Worm (Caenorhabditis elegans) whole organism, dauer: Measurements from ENCODE around the gene ZK380.4.

Experiments
- unc-62 ChIP-seq: sonication (generic microtip); optimal IDR thresholded peaks from 2 replicates; lab custom pipeline; 2017; ENCODE audit warnings: missing biosample characterization, missing genetic modification reagents, missing genetic modification characterization

The ZK380.4 gene

DNA sequence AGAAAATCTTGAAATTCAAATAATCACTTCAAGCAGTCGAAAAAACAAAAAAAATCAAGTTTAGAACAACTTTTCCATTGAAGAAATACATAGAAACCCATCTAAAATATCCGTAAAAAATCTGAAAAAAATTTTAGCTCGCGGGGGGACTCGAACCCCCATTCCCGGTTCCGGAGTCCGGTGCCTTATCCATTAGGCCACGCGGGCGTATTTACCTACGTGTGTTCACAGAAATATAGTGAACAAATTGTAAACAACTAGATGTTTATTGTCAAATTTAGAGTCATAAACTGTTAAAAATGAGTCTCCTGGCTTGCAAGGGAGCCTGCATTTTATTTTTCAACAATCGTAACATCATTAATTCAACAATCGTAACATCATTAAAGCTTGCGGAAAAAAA is 22.0 kb downstream of the ZK380.4 start:
- no peak for TF ChIP-seq unc-62 (GFP tag; lab: Kevin White, UChicago)

DNA sequence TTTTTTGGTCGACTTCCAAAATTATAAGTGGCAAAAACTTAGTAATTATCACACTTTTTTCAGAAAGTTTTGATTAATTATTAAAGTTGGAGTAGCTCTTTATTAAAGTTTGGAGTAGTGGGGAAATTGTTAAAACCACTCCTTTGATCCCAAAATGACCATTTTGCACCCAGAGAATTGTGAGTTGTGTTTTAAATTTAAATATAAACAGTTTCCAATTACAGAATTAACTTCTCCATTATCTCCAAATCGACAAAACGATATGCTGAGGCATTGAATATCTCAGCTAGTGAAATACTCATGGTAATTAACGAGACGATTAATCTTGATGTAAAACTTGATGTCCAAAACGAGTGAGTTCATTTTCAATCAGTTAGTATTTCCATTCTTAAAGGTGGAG is 24.0 kb downstream of the ZK380.4 start, which contains the start of gene fbxb-58:
Gene fbxb-58, plus strand, starts transcription at position 301 of the 400 bp plus-strand sequence.
- TF ChIP-seq unc-62 (GFP tag; lab: Kevin White, UChicago) = no peak

DNA sequence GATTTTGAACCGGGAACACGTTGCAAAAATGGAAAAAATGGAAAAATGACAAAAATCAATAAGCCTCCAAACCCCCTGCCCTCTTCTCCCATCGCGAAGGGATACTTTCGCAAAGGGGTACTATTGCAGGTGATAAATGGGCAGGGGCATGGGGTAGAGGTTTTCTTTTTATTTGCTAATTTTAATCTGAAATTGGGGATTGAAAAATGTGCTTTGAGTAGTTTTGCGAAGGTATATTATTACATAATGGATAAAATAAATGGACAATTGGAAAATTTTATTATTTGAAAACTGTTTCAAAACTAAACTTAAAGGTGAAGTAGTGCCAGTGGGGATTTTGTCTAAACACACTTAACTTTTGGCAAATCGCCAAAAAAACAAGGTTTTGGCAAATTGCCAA is 24.8 kb downstream of the ZK380.4 start:
- no peak for TF ChIP-seq unc-62 (GFP tag; lab: Kevin White, UChicago)

DNA sequence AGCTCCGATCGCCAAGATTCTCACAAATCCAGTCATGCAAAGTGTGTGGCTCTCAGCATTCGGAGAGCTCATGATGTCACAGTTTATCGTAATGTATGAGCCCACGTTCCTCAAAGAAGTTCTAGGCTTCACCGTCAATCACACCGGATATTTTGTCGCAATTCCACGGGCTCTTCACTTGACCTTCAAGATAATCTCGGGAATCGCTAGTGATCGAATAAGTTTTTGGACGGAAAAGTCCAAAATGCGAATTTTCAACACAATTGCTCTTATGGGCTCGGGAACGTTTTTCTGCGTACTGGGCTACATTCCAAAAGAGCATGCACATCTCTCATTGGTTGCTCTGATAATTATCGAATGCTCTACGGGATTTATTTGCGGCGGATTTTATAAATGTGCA is 28.7 kb downstream of the ZK380.4 start:
- no peak for TF ChIP-seq unc-62 (GFP tag; lab: Kevin White, UChicago)

DNA sequence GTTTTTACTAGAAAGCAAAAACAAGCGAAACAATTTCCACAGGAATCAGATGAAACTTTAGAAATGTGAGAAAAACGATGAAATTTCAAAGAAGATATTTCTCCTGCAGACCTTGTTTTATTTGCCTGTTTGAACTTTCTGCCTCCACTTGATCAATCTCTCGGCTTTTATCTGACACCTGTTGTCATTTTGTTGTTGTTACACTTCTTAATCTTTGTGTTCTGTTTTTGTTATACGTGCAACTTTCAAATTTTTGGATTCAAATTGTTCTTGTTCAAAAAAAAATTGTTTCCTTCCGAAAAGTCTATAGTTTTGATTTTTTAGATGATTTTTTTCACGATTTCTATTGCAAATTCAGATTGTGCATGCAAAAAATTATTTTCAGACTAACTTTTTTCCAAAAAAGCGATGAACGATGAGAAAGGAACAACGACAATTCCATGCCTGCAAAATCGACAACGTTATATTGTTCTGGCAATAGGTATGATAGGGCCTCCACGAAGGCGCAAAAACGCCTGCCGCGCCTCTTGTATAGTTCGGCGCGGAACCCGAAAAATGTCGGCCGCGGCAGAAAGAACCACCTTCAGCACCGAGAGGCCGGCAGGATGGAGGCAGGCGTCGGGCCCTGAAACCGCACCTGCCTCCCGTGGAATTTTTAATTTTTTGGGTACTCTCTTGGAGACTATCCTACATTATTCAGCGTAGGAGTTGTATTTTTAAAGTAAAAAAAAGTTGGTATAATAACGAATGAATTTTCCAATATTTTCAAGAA is 30.9 kb downstream of the ZK380.4 start, which contains the start of gene H11E01.2:
Gene H11E01.2, plus strand, starts transcription at position 380 of the 772 bp plus-strand sequence.
- TF ChIP-seq unc-62 (GFP tag; lab: Kevin White, UChicago) = no peak

DNA sequence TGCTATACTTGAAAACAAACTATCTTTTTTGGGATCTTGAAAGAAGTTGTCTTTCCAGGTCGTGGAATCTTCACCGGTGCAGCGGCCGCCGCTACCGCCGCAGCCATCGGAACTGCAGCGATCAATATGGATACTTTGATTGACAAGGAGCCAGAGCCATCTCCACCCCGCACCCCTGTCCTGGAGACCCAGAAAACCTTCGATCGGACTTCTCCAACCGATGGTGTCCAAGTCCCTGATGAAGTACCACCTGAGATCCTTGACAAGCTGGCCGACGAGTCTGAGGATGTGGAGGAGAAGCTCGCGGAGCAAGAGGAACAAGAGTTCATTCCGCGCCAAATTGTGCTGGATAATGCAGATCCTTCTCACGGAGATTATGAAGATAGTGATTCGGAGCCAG is 37.9 kb downstream of the ZK380.4 start:
- TF ChIP-seq unc-62 (GFP tag; lab: Kevin White, UChicago) = no peak

DNA sequence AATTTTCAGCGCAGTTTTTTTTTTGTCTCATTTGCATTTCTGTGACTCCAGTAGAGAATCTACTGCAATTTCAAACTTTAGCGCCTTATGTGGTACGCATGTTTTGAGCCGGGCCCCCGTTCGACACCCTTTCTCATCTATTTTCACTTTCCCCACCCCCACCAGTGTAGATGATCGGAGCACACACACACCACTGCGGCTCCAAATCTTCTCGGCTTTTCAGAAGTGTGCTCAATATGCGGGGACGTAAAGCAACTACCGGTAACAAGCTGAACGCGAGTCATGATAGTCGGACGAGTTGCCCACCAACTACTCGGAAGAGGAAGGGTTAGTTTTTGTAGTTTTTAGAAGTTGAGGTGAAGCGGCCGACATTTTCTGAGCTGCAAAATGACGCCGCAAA is 38.8 kb downstream of the ZK380.4 start:
- no peak for TF ChIP-seq unc-62 (GFP tag; lab: Kevin White, UChicago)

DNA sequence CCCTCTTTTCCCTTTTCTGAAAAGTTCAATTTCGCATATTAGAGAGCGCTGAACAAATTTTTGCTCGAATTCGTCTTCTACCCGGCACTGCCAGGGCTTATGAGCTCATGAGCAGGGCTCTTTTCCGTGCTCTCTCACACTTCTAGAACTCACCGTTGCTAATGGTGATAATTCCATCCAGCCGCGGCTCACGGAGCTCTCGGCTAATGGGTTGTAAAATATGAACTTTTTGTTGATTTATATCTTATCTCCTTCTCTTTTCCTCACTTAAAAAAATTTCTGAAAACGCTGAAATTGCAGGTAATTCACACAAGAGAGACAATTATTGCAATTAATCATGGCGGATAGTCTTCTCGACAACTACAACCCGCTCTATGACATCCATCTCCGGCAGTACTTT is 47.2 kb downstream of the ZK380.4 start, which contains the start of gene H11E01.3:
Gene H11E01.3, plus strand, starts transcription at position 301 of the 400 bp plus-strand sequence.
- TF ChIP-seq unc-62 (GFP tag; lab: Kevin White, UChicago) = no peak

DNA sequence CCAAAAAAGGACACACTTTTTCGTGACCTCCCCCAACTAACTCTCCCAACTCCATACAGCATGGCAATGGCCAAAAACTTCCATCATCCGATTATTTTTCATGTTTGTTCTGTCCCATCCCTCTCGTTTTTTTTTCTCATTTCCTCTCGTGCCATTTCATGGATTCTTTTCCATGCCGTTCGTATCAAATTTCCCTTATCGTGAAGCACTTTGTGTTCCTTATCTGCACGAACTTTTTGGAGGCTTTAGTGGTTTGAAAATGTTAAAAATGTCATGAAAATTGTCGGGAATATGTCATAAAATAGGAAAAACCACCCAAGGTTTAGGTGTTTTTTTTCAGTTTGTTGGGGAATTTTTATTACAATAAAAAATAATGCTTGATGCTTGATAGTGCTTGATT is 48.1 kb downstream of the ZK380.4 start:
- no peak for TF ChIP-seq unc-62 (GFP tag; lab: Kevin White, UChicago)

DNA sequence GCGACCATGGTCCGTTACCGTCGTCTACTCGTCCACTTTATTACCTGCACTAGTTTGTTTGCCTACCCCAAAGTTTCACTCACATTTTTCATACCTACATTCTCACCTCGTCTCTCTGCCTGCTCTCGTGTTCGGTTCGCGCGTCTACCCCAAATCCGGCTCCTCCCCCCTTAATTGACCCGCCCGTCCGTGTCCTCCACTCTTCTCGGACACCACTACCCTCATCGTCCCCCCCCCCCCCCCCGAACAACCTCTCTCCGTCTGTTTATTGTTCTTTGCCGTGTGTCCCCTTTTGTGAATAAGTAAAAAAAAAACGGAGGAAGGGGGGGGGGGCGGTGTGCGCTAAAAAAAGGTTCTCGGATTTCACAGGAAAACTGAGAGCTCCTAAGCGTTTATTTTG is 48.8 kb downstream of the ZK380.4 start:
- no peak for TF ChIP-seq unc-62 (GFP tag; lab: Kevin White, UChicago)

DNA sequence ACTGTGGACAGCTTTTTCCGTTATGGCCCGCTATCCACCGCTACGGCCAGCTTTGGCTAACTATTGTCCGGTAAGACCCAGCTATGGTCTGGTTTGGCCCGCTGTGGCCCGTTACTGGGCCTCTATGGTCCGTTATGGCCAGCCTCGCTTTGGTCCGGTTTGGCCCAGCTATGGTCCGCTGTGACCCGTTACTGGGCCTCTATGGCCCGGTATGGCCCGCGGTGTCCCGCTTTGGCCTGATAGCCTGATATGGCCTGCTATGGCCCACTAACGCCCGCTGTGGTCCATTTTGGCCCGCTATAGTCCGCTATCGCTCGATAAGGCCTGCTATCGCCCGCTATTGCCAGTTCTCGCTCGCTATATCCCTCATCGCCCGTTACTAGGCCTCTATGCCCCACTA is 49.2 kb downstream of the ZK380.4 start:
- TF ChIP-seq unc-62 (GFP tag; lab: Kevin White, UChicago) = no peak

DNA sequence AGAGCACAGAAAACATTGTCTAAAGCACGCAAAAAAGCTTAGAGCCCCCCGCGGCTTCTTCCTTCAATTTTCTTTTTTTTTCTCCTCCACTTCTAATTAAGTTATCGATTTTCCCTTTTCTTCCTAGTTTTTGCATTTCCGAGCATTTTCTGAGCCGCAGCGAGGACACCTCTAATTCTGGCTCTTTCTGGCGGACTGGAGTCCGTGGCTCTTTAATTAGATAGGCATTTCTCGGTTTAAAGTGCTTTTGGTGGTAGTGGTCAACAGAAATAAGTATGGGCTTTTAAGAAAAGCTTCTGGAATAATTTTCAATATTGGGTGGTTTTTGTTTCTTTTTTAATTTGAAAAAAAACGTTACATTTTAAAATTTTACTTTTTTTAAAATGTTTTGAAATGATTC is 50.2 kb downstream of the ZK380.4 start:
- TF ChIP-seq unc-62 (GFP tag; lab: Kevin White, UChicago) = no peak
